Fruit fly (Drosophila melanogaster): ENCODE measurements around the gene Mst84B.

Gene Mst84B

DNA sequence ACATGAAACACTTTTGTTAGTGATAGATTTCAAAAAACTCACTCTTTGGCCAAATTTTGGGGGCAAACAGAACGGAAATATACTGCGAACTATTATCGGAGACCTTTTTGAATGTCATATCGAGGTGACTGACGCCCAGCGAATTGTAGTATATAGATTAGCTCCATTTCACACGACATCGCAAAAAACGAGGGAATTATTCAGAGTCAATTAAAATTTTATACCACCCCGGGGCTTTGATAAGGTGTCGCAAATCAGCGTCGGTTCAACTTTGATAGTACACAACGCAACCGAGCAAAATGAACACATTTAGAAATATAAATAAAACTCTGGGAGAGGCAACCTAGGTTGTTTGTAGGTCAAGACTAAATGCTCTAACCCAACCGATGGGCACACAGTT, 4.0 kb upstream of the Mst84B start:
- TF ChIP-seq CrebA (GFP tag; optimal IDR thresholded peaks at IDR 0.05; ENCODE audit: borderline replicate concordance) (peak; percentile 34), Myc (optimal IDR thresholded peaks at IDR 0.05) (no peak)

DNA sequence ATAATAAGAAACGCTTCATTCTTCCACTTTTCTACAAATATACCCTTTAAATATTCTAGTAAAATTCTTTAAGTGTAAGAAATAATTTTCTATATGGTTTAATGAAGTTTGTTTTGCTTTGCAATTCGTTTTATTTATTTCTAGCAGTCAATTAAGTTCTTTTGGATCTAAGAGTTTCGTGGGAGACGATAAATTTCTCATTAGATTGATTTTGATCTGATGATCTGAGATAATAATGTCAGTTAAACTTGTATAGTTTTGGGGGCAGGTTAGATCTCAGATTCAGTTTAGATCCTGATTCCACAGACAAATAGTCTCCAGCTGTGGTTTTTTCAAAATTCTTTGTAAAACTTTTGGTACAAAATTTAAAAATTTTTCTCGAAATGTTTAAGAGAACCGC, 3.0 kb upstream of the Mst84B start, which contains the start of gene dj:
TSS of gene dj (plus strand) at position 301 of the 400 bp plus-strand sequence.
- TF ChIP-seq Vsx2 (GFP tag; optimal IDR thresholded peaks at IDR 0.05; ENCODE audit: partially characterized antibody) (no peak), brk (GFP tag; optimal IDR thresholded peaks at IDR 0.05) (no peak), dsf (GFP tag; optimal IDR thresholded peaks at IDR 0.05; ENCODE audit: borderline replicate concordance) (no peak), Hr78 (GFP tag; optimal IDR thresholded peaks at IDR 0.05) (no peak), psq (GFP tag; optimal IDR thresholded peaks at IDR 0.05) (no peak), Sp1 (GFP tag; optimal IDR thresholded peaks at IDR 0.05) (no peak), rgr (GFP tag; optimal IDR thresholded peaks at IDR 0.05) (no peak), fru (GFP tag; optimal IDR thresholded peaks at IDR 0.05) (no peak), ey (GFP tag; optimal IDR thresholded peaks at IDR 0.05) (no peak), h (GFP tag; optimal IDR thresholded peaks at IDR 0.05) (no peak), CG9705 (GFP tag; optimal IDR thresholded peaks at IDR 0.05) (no peak), Jra (GFP tag; optimal IDR thresholded peaks at IDR 0.05) (no peak), Abd-B (GFP tag; optimal IDR thresholded peaks at IDR 0.05) (no peak), CrebA (GFP tag; optimal IDR thresholded peaks at IDR 0.05; ENCODE audit: borderline replicate concordance) (no peak), woc (GFP tag; optimal IDR thresholded peaks at IDR 0.05) (no peak), Dfd (GFP tag; optimal IDR thresholded peaks at IDR 0.05) (no peak), GATAd (GFP tag; optimal IDR thresholded peaks at IDR 0.05) (no peak), Hr83 (GFP tag; optimal IDR thresholded peaks at IDR 0.05; ENCODE audit: poor library complexity, severe bottlenecking) (no peak)

DNA sequence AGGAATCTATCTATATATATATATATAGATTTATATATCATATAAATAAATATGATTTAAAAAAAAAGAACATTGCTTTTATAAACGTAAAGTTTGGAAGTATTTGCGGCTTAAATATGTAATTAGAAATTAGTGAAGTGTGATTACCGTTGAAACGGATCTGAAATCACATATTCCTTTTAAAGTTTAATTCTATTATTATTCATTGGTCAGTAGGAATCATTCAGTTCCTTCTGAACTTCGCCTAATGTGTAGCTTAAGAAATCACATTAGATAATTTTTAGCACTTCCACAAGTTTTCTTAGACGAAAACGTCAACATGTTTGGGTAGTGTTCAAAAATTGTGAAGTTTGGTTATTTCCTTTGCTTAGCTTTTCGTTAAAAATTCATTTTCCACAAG, 1.5 kb upstream of the Mst84B start, which contains the start of gene djl:
TSS of gene djl (plus strand) at position 301 of the 400 bp plus-strand sequence.
- TF ChIP-seq sage (GFP tag; optimal IDR thresholded peaks at IDR 0.05) (no peak), Hnf4 (GFP tag; optimal IDR thresholded peaks at IDR 0.05) (no peak), Abd-B (GFP tag; optimal IDR thresholded peaks at IDR 0.05) (no peak)

DNA sequence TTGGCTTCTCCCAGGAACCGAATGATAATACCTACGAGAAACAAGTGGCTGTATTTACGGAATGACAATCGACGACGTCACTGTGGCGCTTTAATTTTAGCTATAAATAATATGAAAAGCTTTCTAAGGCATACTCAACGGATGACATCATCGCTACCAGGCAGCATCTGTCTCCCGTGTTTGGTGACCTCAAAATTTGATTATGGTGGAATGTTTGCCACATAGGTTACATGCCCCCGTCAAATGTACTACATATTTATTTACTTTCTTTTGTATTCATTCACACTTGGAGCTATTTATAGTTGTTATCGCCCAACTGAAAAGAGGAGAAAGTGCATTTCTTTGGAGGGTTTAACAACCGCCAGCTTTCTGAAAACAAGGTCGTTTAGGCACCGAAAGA, 4.3 kb downstream of the Mst84B start:
- TF ChIP-seq Vsx2 (GFP tag; optimal IDR thresholded peaks at IDR 0.05; ENCODE audit: partially characterized antibody) (no peak), foxo (GFP tag; optimal IDR thresholded peaks at IDR 0.05) (no peak), sage (GFP tag; optimal IDR thresholded peaks at IDR 0.05) (no peak), br (GFP tag; optimal IDR thresholded peaks at IDR 0.05) (no peak), Dfd (GFP tag; optimal IDR thresholded peaks at IDR 0.05) (no peak), HLH106 (tag; optimal IDR thresholded peaks at IDR 0.05) (no peak), GATAd (GFP tag; optimal IDR thresholded peaks at IDR 0.05) (no peak), Mio (GFP tag; optimal IDR thresholded peaks at IDR 0.05) (no peak), Myc (optimal IDR thresholded peaks at IDR 0.05) (no peak), psq (GFP tag; optimal IDR thresholded peaks at IDR 0.05) (no peak), pan (optimal IDR thresholded peaks at IDR 0.05) (no peak), h (GFP tag; optimal IDR thresholded peaks at IDR 0.05) (no peak)

DNA sequence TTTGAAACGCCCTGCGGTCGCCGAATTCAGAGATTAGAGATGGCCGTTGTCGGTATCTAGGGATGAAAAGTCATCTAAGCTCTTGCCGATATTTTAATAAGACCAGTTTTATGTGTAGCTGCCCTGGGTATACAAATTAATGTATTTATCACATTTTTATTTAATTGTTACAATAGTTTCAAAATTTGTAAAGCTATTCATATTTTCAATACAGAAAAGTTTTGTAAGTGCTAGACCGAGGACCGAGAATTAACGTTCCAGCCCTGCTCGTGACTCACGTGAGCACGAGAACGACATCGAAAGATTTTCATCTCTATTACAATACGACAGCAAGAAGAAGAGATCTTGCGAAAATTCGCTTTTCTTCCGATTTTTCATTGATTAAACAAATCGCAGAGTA, 5.1 kb downstream of the Mst84B start, which contains the start of the genes CG1105 and CG1965:
TSS of gene CG1105 (minus strand) at position 45 of the 400 bp plus-strand sequence.
TSS of gene CG1965 (plus strand) at position 310 of the 400 bp plus-strand sequence.
- peak; percentile 90 for TF ChIP-seq fru (GFP tag; optimal IDR thresholded peaks at IDR 0.05)
- peak; percentile 84 for TF ChIP-seq OdsH (GFP tag; optimal IDR thresholded peaks at IDR 0.05)
- peak; percentile 41 for TF ChIP-seq Mio (GFP tag; optimal IDR thresholded peaks at IDR 0.05)
- peak; percentile 4 to 94 for TF ChIP-seq foxo (GFP tag; optimal IDR thresholded peaks at IDR 0.05)
- TF ChIP-seq dsf (GFP tag; optimal IDR thresholded peaks at IDR 0.05; ENCODE audit: borderline replicate concordance): peak; percentile 92
- no peak for TF ChIP-seq Dfd (GFP tag; optimal IDR thresholded peaks at IDR 0.05)
- TF ChIP-seq Hr78 (GFP tag; optimal IDR thresholded peaks at IDR 0.05): no peak
- TF ChIP-seq GATAd (GFP tag; optimal IDR thresholded peaks at IDR 0.05): no peak
- peak; percentile 82 for TF ChIP-seq dmrt93B (GFP tag; optimal IDR thresholded peaks at IDR 0.05)
- peak; percentile 87 for TF ChIP-seq br (GFP tag; optimal IDR thresholded peaks at IDR 0.05)
- TF ChIP-seq ey (GFP tag; optimal IDR thresholded peaks at IDR 0.05): peak; percentile 91
- no peak for TF ChIP-seq pan (optimal IDR thresholded peaks at IDR 0.05)
- TF ChIP-seq CrebA (GFP tag; optimal IDR thresholded peaks at IDR 0.05; ENCODE audit: borderline replicate concordance): no peak
- peak; percentile 83 for TF ChIP-seq Sp1 (GFP tag; optimal IDR thresholded peaks at IDR 0.05)
- peak; percentile 59 for TF ChIP-seq Hr83 (GFP tag; optimal IDR thresholded peaks at IDR 0.05; ENCODE audit: poor library complexity, severe bottlenecking)
- no peak for TF ChIP-seq Rel (GFP tag; optimal IDR thresholded peaks at IDR 0.05)
- peak; percentile 68 for TF ChIP-seq Rel (tag; optimal IDR thresholded peaks at IDR 0.05)
- peak; percentile 95 for TF ChIP-seq Hnf4 (GFP tag; optimal IDR thresholded peaks at IDR 0.05)
- TF ChIP-seq psq (GFP tag; optimal IDR thresholded peaks at IDR 0.05): peak; percentile 78
- no peak for TF ChIP-seq brk (GFP tag; optimal IDR thresholded peaks at IDR 0.05)
- TF ChIP-seq Abd-B (GFP tag; optimal IDR thresholded peaks at IDR 0.05): no peak
- peak; percentile 83 for TF ChIP-seq woc (GFP tag; optimal IDR thresholded peaks at IDR 0.05)
- no peak for TF ChIP-seq dl (GFP tag; optimal IDR thresholded peaks at IDR 0.05; ENCODE audit: insufficient read depth in 1 of 2, partially characterized antibody in 2 of 2)
- TF ChIP-seq tai (GFP tag; optimal IDR thresholded peaks at IDR 0.05): peak; percentile 95
- peak; percentile 74 for TF ChIP-seq CG32264 (GFP tag; optimal IDR thresholded peaks at IDR 0.05)
- TF ChIP-seq HLH106 (tag; optimal IDR thresholded peaks at IDR 0.05): peak; percentile 92
- peak; percentile 82 for TF ChIP-seq sage (GFP tag; optimal IDR thresholded peaks at IDR 0.05)
- no peak for TF ChIP-seq usp (GFP tag; optimal IDR thresholded peaks at IDR 0.05)
- TF ChIP-seq Dif (GFP tag; optimal IDR thresholded peaks at IDR 0.05; ENCODE audit: partially characterized antibody): no peak
- TF ChIP-seq jim (GFP tag; optimal IDR thresholded peaks at IDR 0.05): peak; percentile 21
- no peak for TF ChIP-seq Myc (optimal IDR thresholded peaks at IDR 0.05)
- TF ChIP-seq h (GFP tag; optimal IDR thresholded peaks at IDR 0.05): peak; percentile 93
- TF ChIP-seq sv (GFP tag; optimal IDR thresholded peaks at IDR 0.05): peak; percentile 89
- peak; percentile 93 for TF ChIP-seq Jra (GFP tag; optimal IDR thresholded peaks at IDR 0.05)
- TF ChIP-seq Vsx2 (GFP tag; optimal IDR thresholded peaks at IDR 0.05; ENCODE audit: partially characterized antibody): no peak

Measured in whole organism, wandering third instar larva.